Worm (Caenorhabditis elegans) whole organism, early embryonic: ENCODE results near the gene C46F11.4.

Source experiments
- B0310.2 ChIP-seq: sonication (generic microtip); optimal IDR thresholded peaks from 2 replicates; lab custom pipeline; 2016; ENCODE audit warnings: mild to moderate bottlenecking, missing genetic modification characterization, missing compliant biosample characterization
- ama-1 ChIP-seq: fragments of 150-350 bp; optimal IDR thresholded peaks from 2 replicates; lab custom pipeline; 2014
- ceh-13 ChIP-seq: fragments of 200-800 bp; sonication (Bioruptor generic); optimal IDR thresholded peaks from 2 replicates; lab custom pipeline; 2018; ENCODE audit warnings: mild to moderate bottlenecking, missing genetic modification characterization, missing compliant biosample characterization
- hmbx-1 ChIP-seq: sonication (generic microtip); optimal IDR thresholded peaks from 2 replicates; lab custom pipeline; 2016; ENCODE audit warnings: mild to moderate bottlenecking, missing genetic modification characterization, missing compliant biosample characterization
- hmg-4 ChIP-seq: fragments of 200-800 bp; sonication (Bioruptor generic); optimal IDR thresholded peaks from 2 replicates; lab custom pipeline; 2018; ENCODE audit warnings: mild to moderate bottlenecking, missing genetic modification characterization, missing compliant biosample characterization
- sea-1 ChIP-seq: fragments of 200-800 bp; sonication (Bioruptor generic); conservative IDR thresholded peaks from 2 replicates; pipeline ENCODE4 v1.3.6; 2022; ENCODE audit warnings: missing genetic modification characterization, missing compliant biosample characterization
- tbx-11 ChIP-seq: fragments of 200-800 bp; sonication (Bioruptor generic); IDR thresholded peaks from 2 replicates; pipeline ENCODE4 v1.3.6; 2022; ENCODE audit warnings: missing genetic modification characterization, missing compliant biosample characterization
- tra-4 ChIP-seq: sonication (generic microtip); optimal IDR thresholded peaks from 2 replicates; lab custom pipeline; 2017; ENCODE audit warnings: missing genetic modification characterization, missing compliant biosample characterization

ce11 chrIII:3698366-3698765 is 34.3 kb upstream of the C46F11.4 start:
- TF ChIP-seq hmbx-1 (tag; lab: Kevin White, UChicago) (no peak), ceh-13 (GFP tag; lab: Kevin White, UChicago) (no peak), tbx-11 (GFP tag; lab: Robert Waterston, UW) (no peak), hmg-4 (GFP tag; lab: Kevin White, UChicago) (no peak), sea-1 (GFP tag; lab: Robert Waterston, UW) (no peak), B0310.2 (tag; lab: Kevin White, UChicago) (no peak), ama-1 (no peak), tra-4 (tag; lab: Kevin White, UChicago) (no peak)
